Worm (Caenorhabditis elegans) whole organism, L2 larva: Measurements from ENCODE around the gene str-86.
A peak's percentile ranks its signal among the peaks of the same experiment; 100 is the strongest.

Experiments
- alr-1 ChIP-seq: fragments of 150-350 bp; optimal IDR thresholded peaks from 2 replicates; lab custom pipeline; 2014; ENCODE audit warnings: missing biosample characterization, missing genetic modification characterization
- fos-1 ChIP-seq: fragments of 150-350 bp; optimal IDR thresholded peaks from 2 replicates; lab custom pipeline; 2014; ENCODE audit warnings: missing biosample characterization, missing genetic modification characterization
- snpc-4 ChIP-seq: fragments of 150-350 bp; optimal IDR thresholded peaks from 2 replicates; lab custom pipeline; 2014; ENCODE audit warnings: missing biosample characterization, missing genetic modification characterization
- unc-62 ChIP-seq: fragments of 150-350 bp; optimal IDR thresholded peaks from 2 replicates; lab custom pipeline; 2014; ENCODE audit warnings: missing biosample characterization, missing genetic modification reagents, missing genetic modification characterization
- ztf-11 ChIP-seq: sonication (generic microtip); optimal IDR thresholded peaks from 2 replicates; lab custom pipeline; 2017; ENCODE audit warnings: missing biosample characterization, missing genetic modification characterization

DNA sequence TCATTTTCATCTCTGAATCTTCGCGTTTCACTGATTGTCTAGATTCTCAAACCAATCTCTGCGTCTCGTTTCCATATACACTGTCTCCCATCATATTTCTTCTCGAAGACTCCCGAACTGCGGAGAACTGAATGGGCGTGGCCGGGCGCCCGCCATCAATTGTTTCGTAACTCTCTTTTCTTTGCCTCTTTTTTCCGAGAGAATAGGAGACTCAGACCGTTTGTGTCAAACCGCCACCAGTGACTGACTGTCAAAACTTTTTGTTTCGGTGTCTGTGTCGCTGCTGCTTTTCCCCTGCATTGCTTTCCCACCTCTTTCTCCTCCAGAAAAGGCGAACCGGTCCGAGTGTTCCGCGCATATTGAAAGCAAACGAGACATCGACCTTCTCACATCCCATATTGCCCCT, 47.3 kb downstream of the str-86 start, which contains the start of gene unc-23:
- TF ChIP-seq fos-1 (tag; lab: Kevin White, UChicago) (peak; percentile 89), unc-62 (GFP tag; lab: Kevin White, UChicago) (no peak), alr-1 (no peak), snpc-4 (tag; lab: Kevin White, UChicago) (no peak), ztf-11 (tag; lab: Kevin White, UChicago) (no peak)
